Worm (Caenorhabditis elegans) whole organism, mixed stage, embryonic: ENCODE measurements around the gene Y69H2.9.

Experiments
- blmp-1 ChIP-seq: fragments of 150-350 bp; optimal IDR thresholded peaks from 2 replicates; lab custom pipeline; 2014; ENCODE audit warnings: missing biosample characterization, missing genetic modification characterization
- drap-1 ChIP-seq: fragments of 200-800 bp; sonication (Bioruptor generic); optimal IDR thresholded peaks from 3 replicates; lab custom pipeline; 2018; ENCODE audit warnings: mild to moderate bottlenecking, missing genetic modification characterization, missing compliant biosample characterization
- elt-3 ChIP-seq: fragments of 150-350 bp; optimal IDR thresholded peaks from 2 replicates; lab custom pipeline; 2014; ENCODE audit warnings: missing biosample characterization, missing genetic modification characterization
- lsy-2 ChIP-seq: fragments of 150-350 bp; optimal IDR thresholded peaks from 2 replicates; lab custom pipeline; 2014; ENCODE audit warnings: missing biosample characterization, missing genetic modification characterization
- pha-4 ChIP-seq: fragments of 150-350 bp; optimal IDR thresholded peaks from 2 replicates; lab custom pipeline; 2018; ENCODE audit warnings: missing biosample characterization, missing genetic modification reagents, missing genetic modification characterization
- snpc-4 ChIP-seq: fragments of 150-350 bp; optimal IDR thresholded peaks from 2 replicates; lab custom pipeline; 2014; ENCODE audit warnings: missing biosample characterization, missing genetic modification characterization
- unc-62 ChIP-seq: fragments of 150-350 bp; optimal IDR thresholded peaks from 2 replicates; lab custom pipeline; 2014; ENCODE audit warnings: missing biosample characterization, missing genetic modification reagents, missing genetic modification characterization
- zip-8 ChIP-seq: fragments of 150-350 bp; optimal IDR thresholded peaks from 2 replicates; lab custom pipeline; 2014; ENCODE audit warnings: missing biosample characterization, missing genetic modification characterization

DNA sequence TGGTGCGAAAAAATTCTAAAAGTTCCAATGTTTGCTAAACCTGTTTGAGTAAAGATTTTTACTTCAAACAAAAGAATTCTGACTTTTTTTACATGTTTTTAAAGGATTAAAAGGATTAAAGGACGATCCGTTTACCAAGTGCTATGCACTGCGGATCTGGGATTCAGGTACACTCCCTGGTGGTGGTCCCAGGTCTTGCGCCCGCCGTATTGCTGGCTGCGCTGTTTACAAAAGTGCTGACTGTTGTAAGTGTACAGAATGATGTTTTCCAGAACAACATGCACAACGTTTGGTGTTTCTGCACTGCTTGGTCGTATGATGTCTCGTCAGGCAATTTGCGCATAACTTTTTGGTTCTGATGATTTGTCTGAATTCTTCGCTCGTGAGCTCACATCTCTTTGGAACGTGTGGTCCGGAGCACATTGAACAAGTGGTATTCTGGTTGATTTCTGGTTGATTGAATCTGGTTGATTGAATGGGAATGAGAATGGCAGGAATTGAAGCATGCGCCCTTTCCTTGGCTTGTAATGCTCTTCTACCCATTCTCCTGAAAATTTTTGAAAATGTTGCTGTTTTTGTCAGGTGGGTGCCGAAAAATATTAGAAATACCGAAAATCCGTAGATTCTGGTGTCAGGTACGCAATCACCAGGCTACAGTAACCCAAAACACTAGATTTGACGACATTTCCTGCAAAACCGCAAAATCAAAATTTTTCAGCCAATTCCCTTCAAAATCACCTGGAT lies 4.2 kb downstream of the Y69H2.9 start:
- TF ChIP-seq lsy-2 (tag; lab: Kevin White, UChicago) = no peak
- TF ChIP-seq drap-1 (GFP tag; lab: Kevin White, UChicago) = no peak
- no peak for TF ChIP-seq elt-3
- no peak for TF ChIP-seq blmp-1
- TF ChIP-seq zip-8 = no peak
- no peak for TF ChIP-seq pha-4 (tag; lab: Kevin White, UChicago)
- TF ChIP-seq snpc-4 (tag; lab: Kevin White, UChicago) = no peak
- TF ChIP-seq unc-62 (GFP tag; lab: Kevin White, UChicago) = no peak
